Fruit fly (Drosophila melanogaster): ENCODE results near the gene Tehao.

- TF ChIP-seq CG8478 (optimal IDR thresholded peaks at IDR 0.05) (no peak), CTCF (optimal IDR thresholded peaks at IDR 0.05) (peak in 1 of 2 experiments; percentile 46)
These were observed 40.5 kb upstream of the Tehao start, which contains the start of gene RpL24 for dm6 chr2L:13394903-13395302.

Data from S2 (cell line).